Fruit fly (Drosophila melanogaster) whole organism, embryonic: ENCODE data around the gene ATPsynC.

Source experiments
- Aef1 ChIP-seq: fragments of 200-800 bp; sonication (Bioruptor generic); IDR thresholded peaks from 3 replicates; pipeline ENCODE4 v1.3.6; 2022; ENCODE audit warnings: missing biosample characterization, missing genetic modification characterization
- CG10431 ChIP-seq: fragments of 200-800 bp; sonication (Bioruptor generic); optimal IDR thresholded peaks from 3 replicates; lab custom pipeline; 2018; ENCODE audit warnings: missing biosample characterization, mild to moderate bottlenecking, missing genetic modification characterization
- CG11695 ChIP-seq: fragments of 200-800 bp; sonication (Bioruptor generic); IDR thresholded peaks from 3 replicates; pipeline ENCODE4 v1.3.6; 2022; ENCODE audit warnings: missing biosample characterization, missing genetic modification characterization
- CG12155 ChIP-seq: fragments of 200-800 bp; sonication (Bioruptor generic); optimal IDR thresholded peaks from 3 replicates; lab custom pipeline; 2016; ENCODE audit warnings: missing biosample characterization, missing genetic modification characterization
- CG12299 ChIP-seq: fragments of 200-800 bp; sonication (Bioruptor generic); optimal IDR thresholded peaks from 2 replicates; lab custom pipeline; 2018; ENCODE audit warnings: missing biosample characterization, mild to moderate bottlenecking, missing genetic modification characterization
- CG13424 ChIP-seq: fragments of 200-800 bp; sonication (Bioruptor generic); optimal IDR thresholded peaks from 2 replicates; lab custom pipeline; 2019; ENCODE audit warnings: missing biosample characterization, mild to moderate bottlenecking, missing genetic modification characterization, moderate library complexity
- CG14860 ChIP-seq: fragments of 200-800 bp; sonication (Bioruptor generic); IDR thresholded peaks from 3 replicates; pipeline ENCODE4 v1.3.6; 2022; ENCODE audit warnings: missing biosample characterization, missing genetic modification characterization; ENCODE audit not compliant: partially characterized antibody
- CG16815 ChIP-seq: fragments of 200-800 bp; sonication (Bioruptor generic); optimal IDR thresholded peaks from 3 replicates; lab custom pipeline; 2017; ENCODE audit warnings: missing biosample characterization, mild to moderate bottlenecking, missing genetic modification characterization
- CG2712 ChIP-seq: fragments of 200-800 bp; optimal IDR thresholded peaks from 3 replicates; lab custom pipeline; 2019; ENCODE audit warnings: missing biosample characterization, mild to moderate bottlenecking, missing genetic modification characterization, moderate library complexity
- CG3065 ChIP-seq: fragments of 200-800 bp; sonication (Bioruptor generic); optimal IDR thresholded peaks from 2 replicates; lab custom pipeline; 2016; ENCODE audit warnings: missing biosample characterization, missing genetic modification characterization
- CG32532 ChIP-seq: fragments of 200-800 bp; sonication (Bioruptor generic); IDR thresholded peaks from 2 replicates; pipeline ENCODE4 v1.3.6; 2022; ENCODE audit warnings: missing biosample characterization, missing genetic modification characterization
- CG34422 ChIP-seq: fragments of 200-800 bp; sonication (Bioruptor generic); IDR thresholded peaks from 3 replicates; pipeline ENCODE4 v1.3.6; 2022; ENCODE audit warnings: missing biosample characterization, missing genetic modification characterization
- CG5180 ChIP-seq: fragments of 200-800 bp; sonication (Bioruptor generic); optimal IDR thresholded peaks from 3 replicates; lab custom pipeline; 2017; ENCODE audit warnings: missing biosample characterization, missing genetic modification characterization, mild to moderate bottlenecking, moderate library complexity, missing genetic modification reagents
- CG6791 ChIP-seq: fragments of 200-800 bp; sonication (Bioruptor generic); IDR thresholded peaks from 3 replicates; pipeline ENCODE4 v1.3.6; 2022; ENCODE audit warnings: missing biosample characterization, missing genetic modification characterization; ENCODE audit not compliant: partially characterized antibody
- CG7745 ChIP-seq: fragments of 200-800 bp; sonication (Bioruptor generic); optimal IDR thresholded peaks from 2 replicates; lab custom pipeline; 2018; ENCODE audit warnings: missing biosample characterization, mild to moderate bottlenecking, missing genetic modification characterization, moderate library complexity
- CG8281 ChIP-seq: fragments of 200-800 bp; sonication (Bioruptor generic); optimal IDR thresholded peaks from 2 replicates; lab custom pipeline; 2018; ENCODE audit warnings: missing biosample characterization, mild to moderate bottlenecking, missing genetic modification characterization, moderate library complexity
- CG8944 ChIP-seq: fragments of 200-800 bp; sonication (Bioruptor generic); optimal IDR thresholded peaks from 3 replicates; lab custom pipeline; 2016; ENCODE audit warnings: missing biosample characterization, missing genetic modification characterization
- CrebB ChIP-seq: fragments of 200-800 bp; sonication (Bioruptor generic); optimal IDR thresholded peaks from 3 replicates; lab custom pipeline; 2018; ENCODE audit warnings: missing biosample characterization, mild to moderate bottlenecking, missing genetic modification characterization
- D19B ChIP-seq: fragments of 200-800 bp; sonication (Bioruptor generic); optimal IDR thresholded peaks from 2 replicates; lab custom pipeline; 2017; ENCODE audit warnings: missing biosample characterization, mild to moderate bottlenecking, missing genetic modification characterization
- Dad ChIP-seq: fragments of 200-800 bp; sonication (Bioruptor generic); optimal IDR thresholded peaks from 3 replicates; lab custom pipeline; 2016; ENCODE audit warnings: missing biosample characterization, missing genetic modification characterization
- Deaf1 ChIP-seq: fragments of 200-800 bp; optimal IDR thresholded peaks from 3 replicates; lab custom pipeline; 2019; ENCODE audit warnings: missing biosample characterization, mild to moderate bottlenecking, missing genetic modification characterization, moderate library complexity
- Dip3 ChIP-seq: fragments of 200-800 bp; sonication (Bioruptor generic); optimal IDR thresholded peaks from 3 replicates; lab custom pipeline; 2016; ENCODE audit warnings: missing biosample characterization, missing genetic modification characterization
- Doc3 ChIP-seq: fragments of 200-800 bp; sonication (Bioruptor generic); IDR thresholded peaks from 3 replicates; pipeline ENCODE4 v1.3.6; 2022; ENCODE audit warnings: missing biosample characterization, missing genetic modification characterization; ENCODE audit not compliant: partially characterized antibody
- GATAe ChIP-seq: fragments of 200-800 bp; sonication (Bioruptor generic); conservative IDR thresholded peaks from 2 replicates; pipeline ENCODE4 v1.3.6; 2022; ENCODE audit warnings: missing biosample characterization, missing genetic modification characterization
- Hsf ChIP-seq: fragments of 200-800 bp; sonication (Bioruptor generic); optimal IDR thresholded peaks from 3 replicates; lab custom pipeline; 2016; ENCODE audit warnings: missing biosample characterization, missing genetic modification characterization
- NC2α ChIP-seq: fragments of 200-800 bp; sonication (Bioruptor generic); optimal IDR thresholded peaks from 2 replicates; lab custom pipeline; 2016; ENCODE audit warnings: missing biosample characterization, missing genetic modification characterization
- NK7.1 ChIP-seq: fragments of 200-800 bp; sonication (Bioruptor generic); optimal IDR thresholded peaks from 3 replicates; lab custom pipeline; 2016; ENCODE audit warnings: missing biosample characterization, missing genetic modification characterization
- Sin3A ChIP-seq: fragments of >200 bp; optimal IDR thresholded peaks from 2 replicates; lab custom pipeline; 2018
- Tbp ChIP-seq: fragments of >200 bp; optimal IDR thresholded peaks from 2 replicates; lab custom pipeline; 2018; ENCODE audit warnings: missing biosample characterization, missing genetic modification characterization
- ab ChIP-seq: fragments of 200-800 bp; sonication (Bioruptor generic); optimal IDR thresholded peaks from 2 replicates; lab custom pipeline; 2016; ENCODE audit warnings: missing biosample characterization, missing genetic modification characterization
- amos ChIP-seq: fragments of 200-800 bp; sonication (Bioruptor generic); IDR thresholded peaks from 2 replicates; pipeline ENCODE4 v1.3.6; 2022; ENCODE audit warnings: missing biosample characterization, missing genetic modification characterization; ENCODE audit not compliant: partially characterized antibody
- ara ChIP-seq: fragments of 200-800 bp; sonication (Bioruptor generic); IDR thresholded peaks from 2 replicates; pipeline ENCODE4 v1.3.6; 2022; ENCODE audit warnings: missing biosample characterization, missing genetic modification characterization
- btn ChIP-seq: fragments of 200-800 bp; sonication (Bioruptor generic); optimal IDR thresholded peaks from 2 replicates; lab custom pipeline; 2016; ENCODE audit warnings: missing biosample characterization, missing genetic modification characterization
- cwo ChIP-seq: fragments of 200-800 bp; sonication (Bioruptor generic); optimal IDR thresholded peaks from 3 replicates; lab custom pipeline; 2017; ENCODE audit warnings: missing biosample characterization, missing genetic modification characterization, mild to moderate bottlenecking, moderate library complexity, missing genetic modification reagents
- dysf ChIP-seq: fragments of 200-800 bp; sonication (Bioruptor generic); IDR thresholded peaks from 3 replicates; pipeline ENCODE4 v1.3.6; 2022; ENCODE audit warnings: missing biosample characterization, missing genetic modification characterization
- gce ChIP-seq: fragments of 200-800 bp; sonication (Bioruptor generic); IDR thresholded peaks from 3 replicates; pipeline ENCODE4 v1.3.6; 2022; ENCODE audit warnings: missing biosample characterization, missing genetic modification characterization
- gsb-n ChIP-seq: fragments of 200-800 bp; sonication (Bioruptor generic); optimal IDR thresholded peaks from 3 replicates; lab custom pipeline; 2018; ENCODE audit warnings: missing biosample characterization, mild to moderate bottlenecking, missing genetic modification characterization
- hth ChIP-seq: fragments of >200 bp; optimal IDR thresholded peaks from 2 replicates; lab custom pipeline; 2017; ENCODE audit warnings: inconsistent platforms
- jigr1 ChIP-seq: fragments of 200-800 bp; sonication (Bioruptor generic); IDR thresholded peaks from 3 replicates; pipeline ENCODE4 v1.3.6; 2022; ENCODE audit warnings: missing biosample characterization, missing genetic modification characterization
- jumu ChIP-seq: fragments of 200-800 bp; sonication (Bioruptor generic); optimal IDR thresholded peaks from 3 replicates; lab custom pipeline; 2016; ENCODE audit warnings: missing biosample characterization, missing genetic modification characterization
- kni ChIP-seq: fragments of 200-800 bp; sonication (Bioruptor generic); optimal IDR thresholded peaks from 3 replicates; lab custom pipeline; 2017; ENCODE audit warnings: mild to moderate bottlenecking, missing biosample characterization, missing genetic modification reagents, missing genetic modification characterization
- lola ChIP-seq, 3 experiments: fragments of >200 bp in 2 of 3; fragments of 200-800 bp in 1 of 3; sonication (Bioruptor generic) in 1 of 3; optimal IDR thresholded peaks; 2 replicates each; lab custom pipeline; 2017 to 2019; ENCODE audit warnings: missing biosample characterization in 3 of 3, missing genetic modification characterization in 3 of 3, mild to moderate bottlenecking in 1 of 3, moderate library complexity in 1 of 3
- lov ChIP-seq, 2 experiments: fragments of 200-800 bp in 1 of 2; fragments of >200 bp in 1 of 2; sonication (Bioruptor generic) in 1 of 2; IDR thresholded peaks in 1 of 2; optimal IDR thresholded peaks in 1 of 2; 2 replicates in 1 of 2; 3 replicates in 1 of 2; pipeline versions ENCODE4 v1.3.6 to Lab custom; 2017 to 2022; ENCODE audit warnings: missing biosample characterization in 1 of 2, missing genetic modification characterization in 1 of 2
- nom ChIP-seq: fragments of 200-800 bp; sonication (Bioruptor generic); optimal IDR thresholded peaks from 2 replicates; lab custom pipeline; 2017; ENCODE audit warnings: missing biosample characterization, missing genetic modification characterization, mild to moderate bottlenecking, moderate library complexity, missing genetic modification reagents
- pan ChIP-seq, 4 experiments: fragments of >200 bp in 3 of 4; fragments of 200-800 bp in 1 of 4; sonication (Bioruptor generic) in 1 of 4; optimal IDR thresholded peaks in 3 of 4; IDR thresholded peaks in 1 of 4; 2 replicates each; pipeline versions ENCODE4 v1.3.6 to Lab custom; 2017 to 2022; ENCODE audit warnings: missing biosample characterization in 2 of 4, missing genetic modification characterization in 2 of 4, mixed read lengths in 1 of 4
- rib ChIP-seq: fragments of 200-800 bp; sonication (Bioruptor generic); IDR thresholded peaks from 2 replicates; pipeline ENCODE4 v1.3.6; 2022; ENCODE audit warnings: missing biosample characterization, missing genetic modification characterization
- row ChIP-seq: fragments of 200-800 bp; sonication (Bioruptor generic); IDR thresholded peaks from 3 replicates; pipeline ENCODE4 v1.3.6; 2022; ENCODE audit warnings: missing biosample characterization, missing genetic modification characterization
- schlank ChIP-seq: fragments of 200-800 bp; sonication (Bioruptor generic); optimal IDR thresholded peaks from 2 replicates; lab custom pipeline; 2018; ENCODE audit warnings: missing biosample characterization, mild to moderate bottlenecking, missing genetic modification characterization
- ttk ChIP-seq: fragments of 200-800 bp; sonication (Bioruptor generic); IDR thresholded peaks from 2 replicates; pipeline ENCODE4 v2.1.2; 2022; ENCODE audit warnings: missing biosample characterization, missing genetic modification characterization
- wor ChIP-seq: fragments of 200-800 bp; sonication (Bioruptor generic); IDR thresholded peaks from 2 replicates; pipeline ENCODE4 v1.3.6; 2022; ENCODE audit warnings: missing biosample characterization, missing genetic modification characterization
- zfh1 ChIP-seq: fragments of 200-800 bp; sonication (Bioruptor generic); IDR thresholded peaks from 3 replicates; pipeline ENCODE4 v1.3.6; 2022; ENCODE audit warnings: missing biosample characterization, missing genetic modification characterization

The ATPsynC gene

dm6 chr3R:31168968-31169367 lies 50.5 kb downstream of the ATPsynC start, which contains the start of gene stops (continued):
- TF ChIP-seq Dad (GFP tag; lab: Kevin White, UChicago) (no peak), wor (GFP tag; lab: Robert Waterston, UW) (no peak), lola (GFP tag; optimal IDR thresholded peaks at IDR 0.05; lab: Kevin White, UChicago) (no peak), schlank (no peak), CG10431 (no peak), gce (0 out of 3 replicates have a peak, but pooled peaks have one; percentile 29), CG6791 (GFP tag; lab: Robert Waterston, UW) (no peak), dysf (GFP tag; lab: Robert Waterston, UW) (no peak), Tbp (no peak), ara (GFP tag; lab: Robert Waterston, UW) (no peak), lov (optimal IDR thresholded peaks at IDR 0.05; lab: Kevin White, UChicago) (no peak), lov (GFP tag; IDR thresholded peaks at IDR 0.05; lab: Robert Waterston, UW) (no peak), CrebB (tag; lab: Kevin White, UChicago) (no peak), Aef1 (no peak), amos (no peak), CG11695 (GFP tag; lab: Robert Waterston, UW) (peak; percentile 84), CG14860 (GFP tag; lab: Robert Waterston, UW) (no peak), NC2α (GFP tag; lab: Kevin White, UChicago) (no peak), D19B (GFP tag; lab: Kevin White, UChicago) (no peak), CG3065 (GFP tag; lab: Kevin White, UChicago) (no peak), pan (optimal IDR thresholded peaks at IDR 0.05; lab: Kevin White, UChicago) (no peak), pan (GFP tag; optimal IDR thresholded peaks at IDR 0.05 in 1 of 2, IDR thresholded peaks at IDR 0.05 in 1 of 2) (peak in 1 of 2 experiments; percentile 23), CG8944 (GFP tag; lab: Kevin White, UChicago) (peak; percentile 6), CG16815 (GFP tag; lab: Kevin White, UChicago) (no peak), row (GFP tag; lab: Robert Waterston, UW) (no peak), Doc3 (GFP tag; lab: Robert Waterston, UW) (no peak), CG7745 (tag; lab: Kevin White, UChicago) (no peak), cwo (GFP tag; lab: Kevin White, UChicago) (no peak), kni (GFP tag; lab: Kevin White, UChicago) (no peak), CG8281 (tag; lab: Kevin White, UChicago) (no peak), hth (lab: Kevin White, UChicago) (no peak), ttk (GFP tag; lab: Robert Waterston, UW) (peak; percentile 23; the same call in 1 of the 2 replicates), rib (GFP tag; lab: Robert Waterston, UW) (no peak), jigr1 (GFP tag; lab: Robert Waterston, UW) (no peak), GATAe (no peak), jumu (GFP tag; lab: Kevin White, UChicago) (no peak), btn (GFP tag; lab: Kevin White, UChicago) (no peak), zfh1 (GFP tag; lab: Robert Waterston, UW) (0 out of 3 replicates have a peak, but pooled peaks have one; percentile 56), gsb-n (peak; percentile 27), CG13424 (no peak), Dip3 (GFP tag; lab: Kevin White, UChicago) (peak; percentile 24), Hsf (GFP tag; lab: Kevin White, UChicago) (no peak), NK7.1 (no peak), CG2712 (tag; lab: Kevin White, UChicago) (no peak), CG12155 (GFP tag; lab: Kevin White, UChicago) (no peak), nom (GFP tag; lab: Kevin White, UChicago) (no peak), ab (no peak), Sin3A (lab: Kevin White, UChicago) (no peak), CG32532 (GFP tag; lab: Robert Waterston, UW) (0 out of 2 replicates have a peak, but pooled peaks have one; percentile 30), CG12299 (no peak), Deaf1 (tag; lab: Kevin White, UChicago) (no peak), CG5180 (GFP tag; lab: Kevin White, UChicago) (no peak), CG34422 (0 out of 3 replicates have a peak, but pooled peaks have one; percentile 17)
